Fruit fly (Drosophila melanogaster): ENCODE results near the gene primo-2.

Gene primo-2

DNA sequence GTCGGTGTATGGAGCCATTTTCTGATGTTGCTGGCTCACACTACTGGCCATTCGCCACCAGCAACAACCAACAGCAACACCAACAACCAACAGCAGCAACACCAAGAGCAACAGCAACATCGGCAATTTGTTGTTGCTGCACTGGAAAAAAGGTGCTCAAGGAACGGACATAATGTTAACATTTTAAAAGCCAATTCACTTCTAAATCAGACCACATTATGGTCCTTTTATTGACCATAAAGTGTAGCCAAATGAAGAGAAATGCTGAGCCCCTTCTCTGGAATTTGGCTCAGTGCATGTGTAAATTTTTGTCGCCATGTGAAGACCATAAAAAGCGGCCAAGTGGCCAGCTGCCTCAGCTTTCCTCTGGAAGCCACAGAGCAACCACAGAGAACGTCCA is 5.2 kb upstream of the primo-2 start (continued):
- TF ChIP-seq ATbp (GFP tag; optimal IDR thresholded peaks at IDR 0.05): peak; percentile 24
- no peak for TF ChIP-seq klu (GFP tag; IDR thresholded peaks at IDR 0.05)
- TF ChIP-seq CG7556 (GFP tag; optimal IDR thresholded peaks at IDR 0.05): peak; percentile 27
- no peak for TF ChIP-seq CG10321 (GFP tag; IDR thresholded peaks at IDR 0.05)
- no peak for TF ChIP-seq toy (GFP tag; IDR thresholded peaks at IDR 0.05)
- peak; percentile 6 for TF ChIP-seq CG4820 (GFP tag; optimal IDR thresholded peaks at IDR 0.05)
- no peak for TF ChIP-seq tap (tag; optimal IDR thresholded peaks at IDR 0.05)
- TF ChIP-seq Med (GFP tag): peak; percentile 95
- TF ChIP-seq Fer1 (GFP tag; optimal IDR thresholded peaks at IDR 0.05): no peak
- no peak for TF ChIP-seq NK7.1 (GFP tag; optimal IDR thresholded peaks at IDR 0.05)
- no peak for TF ChIP-seq CG6254 (GFP tag; optimal IDR thresholded peaks at IDR 0.05)
- TF ChIP-seq Lpt (GFP tag; optimal IDR thresholded peaks at IDR 0.05): no peak
- peak; percentile 55 for TF ChIP-seq Aef1 (GFP tag; IDR thresholded peaks at IDR 0.05)
- TF ChIP-seq CG17385 (GFP tag; optimal IDR thresholded peaks at IDR 0.05): no peak
- TF ChIP-seq Spps (tag; optimal IDR thresholded peaks at IDR 0.05): no peak
- no peak for TF ChIP-seq trh (GFP tag; optimal IDR thresholded peaks at IDR 0.05)
- peak; percentile 45; the same call in 1 of the 3 replicates for TF ChIP-seq H15 (GFP tag; IDR thresholded peaks at IDR 0.05)
- TF ChIP-seq pfk (GFP tag; optimal IDR thresholded peaks at IDR 0.05): no peak
- no peak for TF ChIP-seq CG9215 (GFP tag; IDR thresholded peaks at IDR 0.05)
- no peak for TF ChIP-seq CG12744 (GFP tag; optimal IDR thresholded peaks at IDR 0.05)
- no peak for TF ChIP-seq zen2 (GFP tag; IDR thresholded peaks at IDR 0.05; ENCODE audit: partially characterized antibody)
- TF ChIP-seq danr (GFP tag; IDR thresholded peaks at IDR 0.05): no peak
- TF ChIP-seq ci (GFP tag; IDR thresholded peaks at IDR 0.05): peak; percentile 71; the same call in 1 of the 3 replicates
- TF ChIP-seq CG12769 (tag; optimal IDR thresholded peaks at IDR 0.05): no peak
- TF ChIP-seq tna (GFP tag; IDR thresholded peaks at IDR 0.05; ENCODE audit: partially characterized antibody): no peak
- no peak for TF ChIP-seq Bteb2 (GFP tag; optimal IDR thresholded peaks at IDR 0.05)
- TF ChIP-seq trem (tag; optimal IDR thresholded peaks at IDR 0.05): no peak
- no peak for TF ChIP-seq bigmax (GFP tag; optimal IDR thresholded peaks at IDR 0.05)
- peak in 1 of 2 experiments; percentile 16 for TF ChIP-seq Hr51 (GFP tag; optimal IDR thresholded peaks at IDR 0.05)
- no peak for TF ChIP-seq CG8478 (optimal IDR thresholded peaks at IDR 0.05)
- TF ChIP-seq mld (GFP tag; IDR thresholded peaks at IDR 0.05; ENCODE audit: partially characterized antibody): no peak
- no peak for TF ChIP-seq YL-1 (GFP tag; optimal IDR thresholded peaks at IDR 0.05)
- TF ChIP-seq al (GFP tag; IDR thresholded peaks at IDR 0.05): no peak
- TF ChIP-seq CrebB (tag; optimal IDR thresholded peaks at IDR 0.05): no peak
- no peak for TF ChIP-seq ac (GFP tag; optimal IDR thresholded peaks at IDR 0.05)
- TF ChIP-seq CG1647 (GFP tag; optimal IDR thresholded peaks at IDR 0.05): peak; percentile 32
- no peak for TF ChIP-seq gsb (GFP tag; IDR thresholded peaks at IDR 0.05)
- no peak for TF ChIP-seq CG3726 (GFP tag; IDR thresholded peaks at IDR 0.05)
- TF ChIP-seq CG3995 (GFP tag; optimal IDR thresholded peaks at IDR 0.05): no peak
- TF ChIP-seq CG11696 (GFP tag; IDR thresholded peaks at IDR 0.05): no peak
- no peak for TF ChIP-seq CG18619 (GFP tag; optimal IDR thresholded peaks at IDR 0.05)
- TF ChIP-seq Nf-YB (GFP tag; optimal IDR thresholded peaks at IDR 0.05): no peak
- TF ChIP-seq CG3281 (GFP tag; optimal IDR thresholded peaks at IDR 0.05): no peak

Measured in whole organism, embryonic.